Worm (Caenorhabditis elegans) whole organism, L4 larva: Measurements from ENCODE around the gene F29B9.1.

Experiments used
- F26F4.8 ChIP-seq: fragments of 200-800 bp; sonication (Bioruptor generic); conservative IDR thresholded peaks from 2 replicates; pipeline ENCODE4 v1.3.6; 2022; ENCODE audit warnings: missing genetic modification characterization, missing compliant biosample characterization
- F37D6.2 ChIP-seq: sonication (generic microtip); optimal IDR thresholded peaks from 2 replicates; lab custom pipeline; 2016; ENCODE audit warnings: mild to moderate bottlenecking, missing genetic modification characterization, missing compliant biosample characterization
- T20F7.1 ChIP-seq: fragments of 200-800 bp; sonication (Bioruptor generic); optimal IDR thresholded peaks from 2 replicates; lab custom pipeline; 2018; ENCODE audit warnings: mild to moderate bottlenecking, missing genetic modification characterization, missing compliant biosample characterization
- T26A8.4 ChIP-seq: fragments of 200-800 bp; sonication (Bioruptor generic); IDR thresholded peaks from 2 replicates; pipeline ENCODE4 v1.3.6; 2022; ENCODE audit warnings: missing genetic modification characterization, missing compliant biosample characterization
- ama-1 ChIP-seq: fragments of 150-350 bp; optimal IDR thresholded peaks from 2 replicates; lab custom pipeline; 2014; ENCODE audit warnings: inconsistent platforms, mixed read lengths
- arid-1 ChIP-seq: fragments of 200-800 bp; sonication (Bioruptor generic); conservative IDR thresholded peaks from 2 replicates; pipeline ENCODE4 v1.3.6; 2022; ENCODE audit warnings: missing genetic modification reagents, missing genetic modification characterization, missing compliant biosample characterization
- ceh-28 ChIP-seq: fragments of 150-350 bp; optimal IDR thresholded peaks from 2 replicates; lab custom pipeline; 2014; ENCODE audit warnings: missing biosample characterization, missing genetic modification reagents, missing genetic modification characterization
- ceh-32 ChIP-seq: sonication (generic microtip); optimal IDR thresholded peaks from 2 replicates; lab custom pipeline; 2016; ENCODE audit warnings: mild to moderate bottlenecking, missing genetic modification characterization, missing compliant biosample characterization; ENCODE audit not compliant: poor library complexity
- ceh-82 ChIP-seq: sonication (generic microtip); optimal IDR thresholded peaks from 2 replicates; lab custom pipeline; 2017; ENCODE audit warnings: missing biosample characterization, missing genetic modification characterization
- ces-1 ChIP-seq: fragments of 150-350 bp; sonication (generic microtip); optimal IDR thresholded peaks from 4 replicates; lab custom pipeline; 2014; ENCODE audit warnings: missing biosample characterization, missing genetic modification reagents, missing genetic modification characterization
- cey-2 ChIP-seq: sonication (generic microtip); optimal IDR thresholded peaks from 3 replicates; lab custom pipeline; 2017; ENCODE audit warnings: missing genetic modification characterization, mild to moderate bottlenecking, missing compliant biosample characterization, antibody characterized with exemption, borderline replicate concordance; ENCODE audit not compliant: insufficient read depth
- daf-12 ChIP-seq: fragments of 150-350 bp; optimal IDR thresholded peaks from 2 replicates; lab custom pipeline; 2014; ENCODE audit warnings: missing biosample characterization, missing genetic modification reagents, missing genetic modification characterization
- dmd-9 ChIP-seq: fragments of 200-800 bp; sonication (Bioruptor generic); IDR thresholded peaks from 2 replicates; pipeline ENCODE4 v1.3.6; 2022; ENCODE audit warnings: missing genetic modification reagents, missing genetic modification characterization, missing compliant biosample characterization
- dpl-1 ChIP-seq: fragments of 150-350 bp; optimal IDR thresholded peaks from 2 replicates; lab custom pipeline; 2014; ENCODE audit warnings: missing biosample characterization, missing genetic modification reagents, missing genetic modification characterization
- duxl-1 ChIP-seq: sonication (generic microtip); optimal IDR thresholded peaks from 2 replicates; lab custom pipeline; 2016; ENCODE audit warnings: mild to moderate bottlenecking, missing genetic modification characterization, moderate library complexity, missing compliant biosample characterization; ENCODE audit not compliant: poor library complexity
- dve-1 ChIP-seq: sonication (generic microtip); optimal IDR thresholded peaks from 2 replicates; lab custom pipeline; 2017; ENCODE audit warnings: antibody characterized with exemption, mild to moderate bottlenecking, missing genetic modification characterization, missing compliant biosample characterization; ENCODE audit not compliant: insufficient read depth
- egl-43 ChIP-seq: fragments of 200-800 bp; sonication (Bioruptor generic); IDR thresholded peaks from 2 replicates; pipeline ENCODE4 v1.3.6; 2022; ENCODE audit warnings: missing genetic modification reagents, missing genetic modification characterization, missing compliant biosample characterization
- hif-1 ChIP-seq, 2 experiments: sonication (generic microtip); optimal IDR thresholded peaks; 2 replicates each; lab custom pipeline; 2016 to 2017; ENCODE audit warnings: missing compliant biosample characterization in 2 of 2, missing genetic modification characterization in 2 of 2, missing genetic modification reagents in 2 of 2, missing genotype in 2 of 2, mild to moderate bottlenecking in 1 of 2
- hmg-1.1 ChIP-seq: fragments of 200-800 bp; sonication (Bioruptor generic); IDR thresholded peaks from 2 replicates; pipeline ENCODE4 v1.3.6; 2022; ENCODE audit warnings: missing genetic modification reagents, missing genetic modification characterization, missing compliant biosample characterization
- lin-1 ChIP-seq: fragments of 200-800 bp; sonication (Bioruptor generic); IDR thresholded peaks from 2 replicates; pipeline ENCODE4 v1.3.6; 2022; ENCODE audit warnings: missing genetic modification reagents, missing genetic modification characterization, missing compliant biosample characterization
- lin-13 ChIP-seq: fragments of 150-350 bp; optimal IDR thresholded peaks from 2 replicates; lab custom pipeline; 2014; ENCODE audit warnings: missing biosample characterization, missing genetic modification reagents, missing genetic modification characterization
- lin-15B ChIP-seq: fragments of 150-350 bp; sonication (generic microtip); optimal IDR thresholded peaks from 3 replicates; lab custom pipeline; 2014; ENCODE audit warnings: missing biosample characterization, missing genetic modification characterization
- lin-29 ChIP-seq: fragments of 200-800 bp; sonication (Bioruptor generic); IDR thresholded peaks from 2 replicates; pipeline ENCODE4 v1.3.6; 2022; ENCODE audit warnings: missing genetic modification reagents, missing genetic modification characterization, missing compliant biosample characterization
- lin-38 ChIP-seq: fragments of 200-800 bp; sonication (Bioruptor generic); IDR thresholded peaks from 2 replicates; pipeline ENCODE4 v1.3.6; 2022; ENCODE audit warnings: missing genetic modification reagents, missing genetic modification characterization, missing compliant biosample characterization
- lin-39 ChIP-seq: fragments of 150-350 bp; optimal IDR thresholded peaks from 2 replicates; lab custom pipeline; 2014; ENCODE audit warnings: missing biosample characterization, missing genetic modification reagents, missing genetic modification characterization
- madf-5 ChIP-seq, 2 experiments: fragments of 200-800 bp; sonication (Bioruptor generic); IDR thresholded peaks; 2 replicates each; pipeline ENCODE4 v1.3.6; 2022; ENCODE audit warnings: missing compliant biosample characterization in 2 of 2, missing genetic modification characterization in 2 of 2
- madf-9 ChIP-seq: fragments of 200-800 bp; sonication (Bioruptor generic); conservative IDR thresholded peaks from 2 replicates; pipeline ENCODE4 v1.3.6; 2022; ENCODE audit warnings: missing genetic modification reagents, missing genetic modification characterization, missing compliant biosample characterization
- mxl-2 ChIP-seq: fragments of 200-800 bp; sonication (Bioruptor generic); conservative IDR thresholded peaks from 2 replicates; pipeline ENCODE4 v1.3.6; 2022; ENCODE audit warnings: missing genetic modification reagents, missing genetic modification characterization, missing compliant biosample characterization
- nhr-237 ChIP-seq: sonication (generic microtip); optimal IDR thresholded peaks from 2 replicates; lab custom pipeline; 2017; ENCODE audit warnings: missing biosample characterization, missing genetic modification characterization
- nhr-42 ChIP-seq: fragments of 200-800 bp; sonication (Bioruptor generic); IDR thresholded peaks from 2 replicates; pipeline ENCODE4 v1.3.6; 2022; ENCODE audit warnings: missing genetic modification characterization, missing compliant biosample characterization
- nhr-48 ChIP-seq: sonication (generic microtip); optimal IDR thresholded peaks from 2 replicates; lab custom pipeline; 2016; ENCODE audit warnings: mild to moderate bottlenecking, missing genetic modification characterization, missing compliant biosample characterization
- nhr-6 ChIP-seq: fragments of 150-350 bp; optimal IDR thresholded peaks from 2 replicates; lab custom pipeline; 2014; ENCODE audit warnings: missing biosample characterization, missing genetic modification characterization
- php-3 ChIP-seq: fragments of 200-800 bp; sonication (Bioruptor generic); IDR thresholded peaks from 2 replicates; pipeline ENCODE4 v1.3.6; 2022; ENCODE audit warnings: missing genetic modification reagents, missing genetic modification characterization, missing compliant biosample characterization
- saeg-2 ChIP-seq: fragments of 200-800 bp; sonication (Bioruptor generic); IDR thresholded peaks from 2 replicates; pipeline ENCODE4 v1.3.6; 2022; ENCODE audit warnings: missing genetic modification reagents, missing genetic modification characterization, missing compliant biosample characterization
- set-16 ChIP-seq: fragments of 200-800 bp; sonication (Bioruptor generic); IDR thresholded peaks from 2 replicates; pipeline ENCODE4 v1.3.6; 2022; ENCODE audit warnings: missing genetic modification reagents, missing genetic modification characterization, missing compliant biosample characterization
- skn-1 ChIP-seq: fragments of 150-350 bp; optimal IDR thresholded peaks from 2 replicates; lab custom pipeline; 2014; ENCODE audit warnings: missing biosample characterization, missing genetic modification characterization
- unc-62 ChIP-seq, 3 experiments: fragments of 150-350 bp in 1 of 3; sonication (generic microtip); optimal IDR thresholded peaks in 2 of 3; peaks in 1 of 3; 1 replicate in 1 of 3; 2 replicates in 2 of 3; lab custom pipeline; 2014 to 2017; ENCODE audit warnings: missing biosample characterization in 3 of 3, missing genetic modification characterization in 3 of 3, missing genetic modification reagents in 3 of 3, missing genotype in 1 of 3
- vab-7 ChIP-seq: fragments of 200-800 bp; sonication (Bioruptor generic); IDR thresholded peaks from 2 replicates; pipeline ENCODE4 v1.3.6; 2022; ENCODE audit warnings: missing genetic modification reagents, missing genetic modification characterization, missing compliant biosample characterization
- zfp-2 ChIP-seq: sonication (generic microtip); optimal IDR thresholded peaks from 2 replicates; lab custom pipeline; 2016; ENCODE audit warnings: mild to moderate bottlenecking, missing genetic modification characterization, missing compliant biosample characterization
- zfp-3 ChIP-seq: fragments of 200-800 bp; sonication (Bioruptor generic); conservative IDR thresholded peaks from 2 replicates; pipeline ENCODE4 v1.3.6; 2022; ENCODE audit warnings: missing genetic modification reagents, missing genetic modification characterization, missing compliant biosample characterization
- zip-2 ChIP-seq: fragments of 150-350 bp; optimal IDR thresholded peaks from 2 replicates; lab custom pipeline; 2014; ENCODE audit warnings: missing biosample characterization, missing genetic modification characterization
- ztf-11 ChIP-seq: fragments of 150-350 bp; optimal IDR thresholded peaks from 2 replicates; lab custom pipeline; 2014; ENCODE audit warnings: missing biosample characterization, missing genetic modification characterization

Gene F29B9.1

ce11 chrIV:4705182-4705581, 40.0 kb downstream of the F29B9.1 start (continued):
- TF ChIP-seq nhr-237 (tag; lab: Kevin White, UChicago) (no peak), dmd-9 (GFP tag; lab: Robert Waterston, UW) (0 out of 2 replicates have a peak, but pooled peaks have one; percentile 37), lin-13 (GFP tag; lab: Kevin White, UChicago) (peak; percentile 68), daf-12 (tag; lab: Kevin White, UChicago) (no peak), lin-1 (GFP tag; lab: Robert Waterston, UW) (peak; percentile 61), egl-43 (GFP tag; lab: Robert Waterston, UW) (peak; percentile 52; the same call in 1 of the 2 replicates), ceh-82 (tag; lab: Kevin White, UChicago) (no peak)

- no peak for TF ChIP-seq madf-9 (GFP tag; lab: Robert Waterston, UW)
- no peak for TF ChIP-seq vab-7
- no peak for TF ChIP-seq ztf-11 (tag; lab: Kevin White, UChicago)
- no peak for TF ChIP-seq zfp-2 (tag; lab: Kevin White, UChicago)
- no peak for TF ChIP-seq ceh-32 (tag; lab: Kevin White, UChicago)
- no peak for TF ChIP-seq php-3
- TF ChIP-seq zip-2 (tag; lab: Kevin White, UChicago), result no peak
- no peak for TF ChIP-seq F26F4.8 (GFP tag; lab: Robert Waterston, UW)
- TF ChIP-seq nhr-6, result no peak
- no peak for TF ChIP-seq daf-12 (tag; lab: Kevin White, UChicago)
- TF ChIP-seq ceh-28 (tag; lab: Kevin White, UChicago), result no peak
- no peak for TF ChIP-seq hif-1 (tag; optimal IDR thresholded peaks at IDR 0.05; lab: Kevin White, UChicago)
- TF ChIP-seq set-16 (GFP tag; lab: Robert Waterston, UW), result no peak
- TF ChIP-seq dve-1, result no peak
- TF ChIP-seq lin-39 (tag; lab: Kevin White, UChicago), result no peak
- TF ChIP-seq ceh-82 (tag; lab: Kevin White, UChicago), result no peak
- no peak for TF ChIP-seq lin-29 (GFP tag; lab: Robert Waterston, UW)
- no peak for TF ChIP-seq mxl-2 (GFP tag; lab: Robert Waterston, UW)
- TF ChIP-seq skn-1 (tag; lab: Kevin White, UChicago), result no peak
These were observed 40.7 kb downstream of the F29B9.1 start for ce11 chrIV:4705922-4706321.

ce11 chrIV:4710459-4710858, 45.3 kb downstream of the F29B9.1 start, which contains the start of gene cif-1:
cif-1 (minus strand) TSS chrIV:4710755.
- no peak for TF ChIP-seq zfp-3 (GFP tag; lab: Robert Waterston, UW)
- no peak for TF ChIP-seq duxl-1
- TF ChIP-seq nhr-6, result no peak
- TF ChIP-seq arid-1, result 0 out of 2 replicates have a peak, but pooled peaks have one; percentile 16
- no peak for TF ChIP-seq zfp-2 (tag; lab: Kevin White, UChicago)
- no peak for TF ChIP-seq saeg-2 (GFP tag; lab: Robert Waterston, UW)
- TF ChIP-seq unc-62 (GFP tag; optimal IDR thresholded peaks at IDR 0.05 in 1 of 2; lab: Kevin White, UChicago), result no peak
- no peak for TF ChIP-seq unc-62 (tag; optimal IDR thresholded peaks at IDR 0.05; lab: Kevin White, UChicago)
- peak; percentile 61 for TF ChIP-seq set-16 (GFP tag; lab: Robert Waterston, UW)
- TF ChIP-seq hmg-1.1 (GFP tag; lab: Robert Waterston, UW), result no peak
- no peak for TF ChIP-seq T20F7.1 (GFP tag; lab: Kevin White, UChicago)
- no peak for TF ChIP-seq nhr-48 (tag; lab: Kevin White, UChicago)
- no peak for TF ChIP-seq egl-43 (GFP tag; lab: Robert Waterston, UW)
- no peak for TF ChIP-seq F37D6.2
- 0 out of 4 replicates have a peak, but pooled peaks of 1 of the 2 experiments have one; percentile 3 for TF ChIP-seq madf-5 (GFP tag; IDR thresholded peaks at IDR 0.05; lab: Robert Waterston, UW)
- 0 out of 2 replicates have a peak, but pooled peaks have one; percentile 8 for TF ChIP-seq lin-38
- no peak for TF ChIP-seq cey-2
- TF ChIP-seq T26A8.4 (GFP tag; lab: Robert Waterston, UW), result no peak
- TF ChIP-seq dpl-1 (GFP tag; lab: Kevin White, UChicago), result no peak
- no peak for TF ChIP-seq ama-1 (lab: Kevin White, UChicago)
- no peak for TF ChIP-seq ces-1 (GFP tag; lab: Kevin White, UChicago)
- TF ChIP-seq hif-1 (tag; optimal IDR thresholded peaks at IDR 0.05; lab: Kevin White, UChicago), result no peak
- TF ChIP-seq lin-15B (tag; lab: Kevin White, UChicago), result no peak
- TF ChIP-seq nhr-42 (GFP tag; lab: Robert Waterston, UW), result no peak
- no peak for TF ChIP-seq php-3
- TF ChIP-seq, all 104 proteins: peak for 4
